Worm (Caenorhabditis elegans) whole organism, L3 larva: ENCODE results near the gene elo-1.

ENCODE experiments used
- R02D3.7 ChIP-seq: fragments of 150-350 bp; optimal IDR thresholded peaks from 2 replicates; lab custom pipeline; 2014; ENCODE audit warnings: missing biosample characterization, missing genetic modification characterization
- aly-2 ChIP-seq: fragments of 150-350 bp; optimal IDR thresholded peaks from 2 replicates; lab custom pipeline; 2014; ENCODE audit warnings: missing biosample characterization, missing genetic modification characterization
- ceh-16 ChIP-seq: sonication (generic microtip); optimal IDR thresholded peaks from 2 replicates; lab custom pipeline; 2017; ENCODE audit warnings: missing biosample characterization, missing genetic modification characterization
- ceh-82 ChIP-seq: fragments of 150-350 bp; optimal IDR thresholded peaks from 2 replicates; lab custom pipeline; 2014; ENCODE audit warnings: missing biosample characterization, missing genetic modification characterization
- ceh-9 ChIP-seq: sonication (generic microtip); optimal IDR thresholded peaks from 2 replicates; lab custom pipeline; 2018; ENCODE audit warnings: missing biosample characterization, missing genetic modification characterization
- egl-5 ChIP-seq: fragments of 150-350 bp; optimal IDR thresholded peaks from 2 replicates; lab custom pipeline; 2017; ENCODE audit warnings: missing biosample characterization, missing genetic modification reagents, missing genetic modification characterization, inconsistent platforms
- elt-1 ChIP-seq: fragments of 150-350 bp; optimal IDR thresholded peaks from 2 replicates; lab custom pipeline; 2014; ENCODE audit warnings: missing biosample characterization, missing genetic modification characterization
- elt-2 ChIP-seq: sonication (generic microtip); optimal IDR thresholded peaks from 2 replicates; lab custom pipeline; 2016; ENCODE audit warnings: missing genetic modification reagents, mild to moderate bottlenecking, missing genetic modification characterization, missing compliant biosample characterization
- elt-3 ChIP-seq, 3 experiments: fragments of 150-350 bp in 1 of 3; sonication (generic microtip) in 2 of 3; optimal IDR thresholded peaks; 2 replicates in 2 of 3; 4 replicates in 1 of 3; lab custom pipeline; 2014 to 2017; ENCODE audit warnings: missing biosample characterization in 3 of 3, missing genetic modification characterization in 3 of 3
- fkh-2 ChIP-seq: fragments of 150-350 bp; optimal IDR thresholded peaks from 2 replicates; lab custom pipeline; 2014; ENCODE audit warnings: missing biosample characterization, missing genetic modification reagents, missing genetic modification characterization
- hmg-11 ChIP-seq: sonication (generic microtip); optimal IDR thresholded peaks from 2 replicates; lab custom pipeline; 2016; ENCODE audit warnings: missing genetic modification characterization, missing compliant biosample characterization
- jun-1 ChIP-seq: fragments of 150-350 bp; optimal IDR thresholded peaks from 2 replicates; lab custom pipeline; 2014; ENCODE audit warnings: missing biosample characterization, missing genetic modification reagents, missing genetic modification characterization
- lin-39 ChIP-seq: fragments of 150-350 bp; optimal IDR thresholded peaks from 2 replicates; lab custom pipeline; 2018; ENCODE audit warnings: missing biosample characterization, missing genetic modification reagents, missing genetic modification characterization
- lsy-12 ChIP-seq: sonication (generic microtip); optimal IDR thresholded peaks from 2 replicates; lab custom pipeline; 2016; ENCODE audit warnings: mild to moderate bottlenecking, missing genetic modification characterization, missing compliant biosample characterization
- mml-1 ChIP-seq: fragments of 150-350 bp; sonication (generic microtip); optimal IDR thresholded peaks from 3 replicates; lab custom pipeline; 2014; ENCODE audit warnings: missing biosample characterization, missing genetic modification characterization
- nfya-1 ChIP-seq: sonication (generic microtip); optimal IDR thresholded peaks from 2 replicates; lab custom pipeline; 2017; ENCODE audit warnings: missing genetic modification characterization, mild to moderate bottlenecking, missing compliant biosample characterization, antibody characterized with exemption, moderate library complexity; ENCODE audit not compliant: insufficient read depth
- nhr-12 ChIP-seq: fragments of 150-350 bp; optimal IDR thresholded peaks from 2 replicates; lab custom pipeline; 2014; ENCODE audit warnings: missing biosample characterization, missing genetic modification characterization
- nhr-23 ChIP-seq: fragments of 150-350 bp; optimal IDR thresholded peaks from 2 replicates; lab custom pipeline; 2014; ENCODE audit warnings: missing biosample characterization, missing genetic modification reagents, missing genetic modification characterization
- nhr-237 ChIP-seq: fragments of 150-350 bp; optimal IDR thresholded peaks from 2 replicates; lab custom pipeline; 2014; ENCODE audit warnings: missing biosample characterization, missing genetic modification characterization
- nhr-25 ChIP-seq: sonication (generic microtip); optimal IDR thresholded peaks from 2 replicates; lab custom pipeline; 2017; ENCODE audit warnings: missing biosample characterization, missing genetic modification characterization
- nhr-28 ChIP-seq: fragments of 150-350 bp; optimal IDR thresholded peaks from 2 replicates; lab custom pipeline; 2014; ENCODE audit warnings: missing biosample characterization, missing genetic modification characterization
- nhr-43 ChIP-seq: sonication (generic microtip); optimal IDR thresholded peaks from 2 replicates; lab custom pipeline; 2016; ENCODE audit warnings: mild to moderate bottlenecking, missing genetic modification characterization, missing compliant biosample characterization; ENCODE audit not compliant: poor library complexity, severe bottlenecking
- nhr-67 ChIP-seq: fragments of 150-350 bp; optimal IDR thresholded peaks from 2 replicates; lab custom pipeline; 2014; ENCODE audit warnings: missing biosample characterization, missing genetic modification characterization
- pha-4 ChIP-seq: fragments of 150-350 bp; optimal IDR thresholded peaks from 2 replicates; lab custom pipeline; 2014; ENCODE audit warnings: missing biosample characterization, missing genetic modification reagents, missing genetic modification characterization
- pqm-1 ChIP-seq: fragments of 150-350 bp; optimal IDR thresholded peaks from 2 replicates; lab custom pipeline; 2017; ENCODE audit warnings: missing biosample characterization, missing genetic modification characterization, inconsistent platforms
- snpc-4 ChIP-seq: fragments of 150-350 bp; optimal IDR thresholded peaks from 2 replicates; lab custom pipeline; 2014; ENCODE audit warnings: missing biosample characterization, missing genetic modification characterization
- tbx-2 ChIP-seq: sonication (generic microtip); optimal IDR thresholded peaks from 2 replicates; lab custom pipeline; 2016; ENCODE audit warnings: mild to moderate bottlenecking, missing genetic modification characterization, missing compliant biosample characterization
- unc-62 ChIP-seq: fragments of 150-350 bp; sonication (generic microtip); optimal IDR thresholded peaks from 4 replicates; lab custom pipeline; 2014; ENCODE audit warnings: missing biosample characterization, missing genetic modification reagents, missing genetic modification characterization
- ztf-4 ChIP-seq: fragments of 150-350 bp; optimal IDR thresholded peaks from 2 replicates; lab custom pipeline; 2014; ENCODE audit warnings: missing biosample characterization, missing genetic modification characterization

The elo-1 gene

ce11 chrIV:9533071-9533470 is 6.9 kb downstream of the elo-1 start, which contains the start of gene F56H11.2:
F56H11.2 (minus strand) TSS chrIV:9533171.
- TF ChIP-seq elt-2 (tag; lab: Kevin White, UChicago) (peak; percentile 14), lin-39 (tag; lab: Kevin White, UChicago) (no peak), nhr-67 (tag; lab: Kevin White, UChicago) (no peak), nhr-28 (tag; lab: Kevin White, UChicago) (no peak)
- TF ChIP-seq, all 47 proteins: peak for 1

DNA sequence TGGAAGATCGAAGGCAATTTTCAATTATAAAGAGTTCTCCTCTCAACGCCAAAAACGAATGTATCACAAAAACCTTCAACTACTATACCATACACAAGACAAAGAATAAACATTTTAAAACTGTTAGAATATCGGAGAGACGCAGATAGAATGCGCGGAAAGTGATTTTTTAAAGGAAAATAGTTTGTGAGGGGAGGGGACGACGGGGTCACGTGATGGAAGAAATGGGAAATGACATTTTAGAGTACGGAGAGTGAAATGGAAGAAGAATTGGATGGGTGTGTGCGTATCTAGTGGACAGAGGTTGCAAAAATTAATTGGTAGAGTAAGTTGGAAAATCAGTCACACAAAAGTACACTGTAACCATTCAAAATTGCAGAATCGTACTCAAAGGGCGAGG is 8.2 kb downstream of the elo-1 start:
- TF ChIP-seq pha-4 (peak; percentile 48), lin-39 (tag; lab: Kevin White, UChicago) (no peak), ceh-16 (no peak), snpc-4 (peak; percentile 6), nhr-25 (peak; percentile 85), lsy-12 (tag; lab: Kevin White, UChicago) (no peak), nhr-23 (tag; lab: Kevin White, UChicago) (peak; percentile 46), mml-1 (tag; lab: Kevin White, UChicago) (no peak), aly-2 (tag; lab: Kevin White, UChicago) (no peak)

ce11 chrIV:9535105-9535504 is 8.9 kb downstream of the elo-1 start:
- peak; percentile 66 for TF ChIP-seq nhr-25
- TF ChIP-seq elt-3 (tag; optimal IDR thresholded peaks at IDR 0.05; lab: Kevin White, UChicago) = peak in 1 of 3 experiments; percentile 81
- TF ChIP-seq nhr-23 (tag; lab: Kevin White, UChicago) = peak; percentile 85
- no peak for TF ChIP-seq ceh-82 (tag; lab: Kevin White, UChicago)
- peak; percentile 9 for TF ChIP-seq nfya-1 (tag; lab: Kevin White, UChicago)
- TF ChIP-seq nhr-43 (tag; lab: Kevin White, UChicago) = peak; percentile 62
- no peak for TF ChIP-seq fkh-2 (tag; lab: Kevin White, UChicago)

- peak; percentile 56 for TF ChIP-seq nhr-23 (tag; lab: Kevin White, UChicago)
- no peak for TF ChIP-seq nhr-12 (tag; lab: Kevin White, UChicago)
- no peak for TF ChIP-seq ztf-4 (tag; lab: Kevin White, UChicago)
- no peak for TF ChIP-seq lsy-12 (tag; lab: Kevin White, UChicago)
- peak; percentile 20 for TF ChIP-seq nhr-43 (tag; lab: Kevin White, UChicago)
- TF ChIP-seq elt-1 (tag; lab: Kevin White, UChicago) = peak; percentile 44
Observed at ce11 chrIV:9536124-9536523, 10.0 kb downstream of the elo-1 start.

- TF ChIP-seq pqm-1 (tag; lab: Kevin White, UChicago) (peak; percentile 15), R02D3.7 (tag; lab: Kevin White, UChicago) (no peak), tbx-2 (tag; lab: Kevin White, UChicago) (no peak), fkh-2 (tag; lab: Kevin White, UChicago) (no peak), elt-1 (tag; lab: Kevin White, UChicago) (no peak), jun-1 (tag; lab: Kevin White, UChicago) (no peak), nhr-12 (tag; lab: Kevin White, UChicago) (no peak), snpc-4 (no peak), hmg-11 (no peak), pha-4 (no peak), elt-2 (tag; lab: Kevin White, UChicago) (peak; percentile 79), egl-5 (tag; lab: Kevin White, UChicago) (no peak), nhr-23 (tag; lab: Kevin White, UChicago) (no peak)
Observed at ce11 chrIV:9537500-9537899, 11.3 kb downstream of the elo-1 start.

- TF ChIP-seq unc-62 (GFP tag; lab: Kevin White, UChicago) = peak; percentile 47
- TF ChIP-seq egl-5 (tag; lab: Kevin White, UChicago) = peak; percentile 69
- peak; percentile 44 for TF ChIP-seq lin-39 (tag; lab: Kevin White, UChicago)
- no peak for TF ChIP-seq nhr-237
- peak; percentile 87 for TF ChIP-seq fkh-2 (tag; lab: Kevin White, UChicago)
- TF ChIP-seq ceh-9 (tag; lab: Kevin White, UChicago) = no peak
Observed at ce11 chrIV:9538214-9538613, 12.0 kb downstream of the elo-1 start.
